Fruit fly (Drosophila melanogaster): Measurements from ENCODE around the gene LManVI.

dm6 chr2L:8734998-8735397, 46.1 kb downstream of the LManVI start:
- TF ChIP-seq zfh2 (GFP tag; optimal IDR thresholded peaks at IDR 0.05) (no peak), Atf6 (GFP tag; IDR thresholded peaks at IDR 0.05) (no peak), dmrt11E (tag; optimal IDR thresholded peaks at IDR 0.05) (no peak)

Measured in whole organism, embryonic.